Fruit fly (Drosophila melanogaster) whole organism, embryonic: ENCODE measurements around the gene et.

Experiments used
- Adf1 ChIP-seq: fragments of 200-800 bp; sonication (Bioruptor generic); IDR thresholded peaks from 2 replicates; pipeline ENCODE4 v1.3.6; 2022; ENCODE audit warnings: missing biosample characterization, missing genetic modification characterization
- CG10366 ChIP-seq: fragments of 200-800 bp; sonication (Bioruptor generic); IDR thresholded peaks from 2 replicates; pipeline ENCODE4 v1.3.6; 2022; ENCODE audit warnings: missing biosample characterization, missing genetic modification characterization
- CG10543 ChIP-seq: fragments of 200-800 bp; sonication (Bioruptor generic); optimal IDR thresholded peaks from 3 replicates; lab custom pipeline; 2017; ENCODE audit warnings: missing biosample characterization, mild to moderate bottlenecking, missing genetic modification characterization, moderate library complexity
- CG13287 ChIP-seq: fragments of 200-800 bp; sonication (Bioruptor generic); IDR thresholded peaks from 2 replicates; pipeline ENCODE4 v1.3.6; 2022; ENCODE audit warnings: missing biosample characterization, missing genetic modification characterization; ENCODE audit not compliant: partially characterized antibody
- CG13894 ChIP-seq: fragments of 200-800 bp; sonication (Bioruptor generic); optimal IDR thresholded peaks from 3 replicates; lab custom pipeline; 2018; ENCODE audit warnings: missing biosample characterization, mild to moderate bottlenecking, missing genetic modification characterization, moderate library complexity
- CG14014 ChIP-seq: fragments of 200-800 bp; sonication (Bioruptor generic); IDR thresholded peaks from 2 replicates; pipeline ENCODE4 v1.3.6; 2022; ENCODE audit warnings: missing biosample characterization, missing genetic modification characterization
- CG15601 ChIP-seq: fragments of 200-800 bp; sonication (Bioruptor generic); optimal IDR thresholded peaks from 3 replicates; lab custom pipeline; 2019; ENCODE audit warnings: missing biosample characterization, mild to moderate bottlenecking, missing genetic modification characterization, moderate library complexity
- CG3163 ChIP-seq: fragments of 200-800 bp; sonication (Bioruptor generic); optimal IDR thresholded peaks from 3 replicates; lab custom pipeline; 2016; ENCODE audit warnings: missing biosample characterization, missing genetic modification characterization
- CG34376 ChIP-seq: fragments of 200-800 bp; sonication (Bioruptor generic); optimal IDR thresholded peaks from 2 replicates; lab custom pipeline; 2018; ENCODE audit warnings: missing biosample characterization, mild to moderate bottlenecking, missing genetic modification characterization
- CG4730 ChIP-seq: fragments of 200-800 bp; sonication (Bioruptor generic); IDR thresholded peaks from 2 replicates; pipeline ENCODE4 v1.3.6; 2022; ENCODE audit warnings: missing biosample characterization, missing genetic modification characterization
- CG6175 ChIP-seq: fragments of 200-800 bp; sonication (Bioruptor generic); IDR thresholded peaks from 3 replicates; pipeline ENCODE4 v1.3.6; 2022; ENCODE audit warnings: missing biosample characterization, missing genetic modification characterization
- CG6272 ChIP-seq: fragments of 200-800 bp; sonication (Bioruptor generic); IDR thresholded peaks from 2 replicates; pipeline ENCODE4 v1.3.6; 2022; ENCODE audit warnings: missing biosample characterization, missing genetic modification characterization
- CG6791 ChIP-seq: fragments of 200-800 bp; sonication (Bioruptor generic); IDR thresholded peaks from 3 replicates; pipeline ENCODE4 v1.3.6; 2022; ENCODE audit warnings: missing biosample characterization, missing genetic modification characterization; ENCODE audit not compliant: partially characterized antibody
- CG7556 ChIP-seq: fragments of 200-800 bp; sonication (Bioruptor generic); optimal IDR thresholded peaks from 2 replicates; lab custom pipeline; 2017; ENCODE audit warnings: missing biosample characterization, mild to moderate bottlenecking, missing genetic modification characterization
- CG7928 ChIP-seq: fragments of 200-800 bp; sonication (Bioruptor generic); optimal IDR thresholded peaks from 2 replicates; lab custom pipeline; 2017; ENCODE audit warnings: missing biosample characterization, mild to moderate bottlenecking, missing genetic modification characterization
- CG8924 ChIP-seq: fragments of 200-800 bp; optimal IDR thresholded peaks from 3 replicates; lab custom pipeline; 2019; ENCODE audit warnings: missing biosample characterization, mild to moderate bottlenecking, missing genetic modification characterization, moderate library complexity
- CG9932 ChIP-seq: fragments of 200-800 bp; sonication (Bioruptor generic); IDR thresholded peaks from 2 replicates; pipeline ENCODE4 v1.3.6; 2022; ENCODE audit warnings: missing biosample characterization, missing genetic modification characterization
- CHES-1-like ChIP-seq: fragments of 200-800 bp; sonication (Bioruptor generic); optimal IDR thresholded peaks from 2 replicates; lab custom pipeline; 2016; ENCODE audit warnings: missing biosample characterization, missing genetic modification characterization
- Camta ChIP-seq: fragments of 200-800 bp; sonication (Bioruptor generic); optimal IDR thresholded peaks from 2 replicates; lab custom pipeline; 2016; ENCODE audit warnings: missing biosample characterization, missing genetic modification characterization
- CoRest ChIP-seq: fragments of 200-800 bp; sonication (Bioruptor generic); optimal IDR thresholded peaks from 3 replicates; lab custom pipeline; 2018; ENCODE audit warnings: missing biosample characterization, mild to moderate bottlenecking, missing genetic modification characterization, moderate library complexity
- Dip3 ChIP-seq: fragments of 200-800 bp; sonication (Bioruptor generic); optimal IDR thresholded peaks from 3 replicates; lab custom pipeline; 2016; ENCODE audit warnings: missing biosample characterization, missing genetic modification characterization
- HHEX ChIP-seq: fragments of 200-800 bp; sonication (Bioruptor generic); optimal IDR thresholded peaks from 3 replicates; lab custom pipeline; 2017; ENCODE audit warnings: missing biosample characterization, mild to moderate bottlenecking, missing genetic modification characterization, missing genetic modification reagents
- Myb ChIP-seq: fragments of 200-800 bp; sonication (Bioruptor generic); optimal IDR thresholded peaks from 2 replicates; lab custom pipeline; 2016; ENCODE audit warnings: missing biosample characterization, missing genetic modification characterization
- NFAT ChIP-seq: fragments of 200-800 bp; sonication (Bioruptor generic); IDR thresholded peaks from 2 replicates; pipeline ENCODE4 v1.3.6; 2022; ENCODE audit warnings: missing biosample characterization, missing genetic modification characterization
- Nf-YC ChIP-seq: fragments of 200-800 bp; optimal IDR thresholded peaks from 3 replicates; lab custom pipeline; 2019; ENCODE audit warnings: missing biosample characterization, mild to moderate bottlenecking, missing genetic modification characterization, moderate library complexity
- Opbp ChIP-seq: fragments of 200-800 bp; sonication (Bioruptor generic); IDR thresholded peaks from 3 replicates; pipeline ENCODE4 v1.3.6; 2022; ENCODE audit warnings: missing biosample characterization, missing genetic modification characterization; ENCODE audit not compliant: partially characterized antibody
- Pdp1 ChIP-seq, 2 experiments: fragments of 200-800 bp; sonication (Bioruptor generic); optimal IDR thresholded peaks; 3 replicates each; lab custom pipeline; 2016; ENCODE audit warnings: missing biosample characterization in 2 of 2, missing genetic modification characterization in 2 of 2, mild to moderate bottlenecking in 1 of 2, moderate library complexity in 1 of 2
- Scr ChIP-seq: fragments of 200-800 bp; sonication (Bioruptor generic); IDR thresholded peaks from 2 replicates; pipeline ENCODE4 v1.3.6; 2022; ENCODE audit warnings: missing biosample characterization, missing genetic modification characterization; ENCODE audit not compliant: partially characterized antibody
- Side ChIP-seq: fragments of 200-800 bp; sonication (Bioruptor generic); optimal IDR thresholded peaks from 2 replicates; lab custom pipeline; 2016; ENCODE audit warnings: missing biosample characterization, missing genetic modification characterization
- Sin3A ChIP-seq: fragments of >200 bp; optimal IDR thresholded peaks from 2 replicates; lab custom pipeline; 2018
- Ssrp ChIP-seq: fragments of 200-800 bp; sonication (Bioruptor generic); optimal IDR thresholded peaks from 2 replicates; lab custom pipeline; 2018; ENCODE audit warnings: missing biosample characterization, mild to moderate bottlenecking, missing genetic modification characterization, moderate library complexity
- Trl ChIP-seq, 3 experiments: fragments of >200 bp in 2 of 3; fragments of 200-800 bp in 1 of 3; sonication (Bioruptor generic) in 1 of 3; optimal IDR thresholded peaks; 2 replicates in 1 of 3; 3 replicates in 2 of 3; lab custom pipeline; 2016 to 2017; ENCODE audit warnings: missing biosample characterization in 1 of 3, missing genetic modification characterization in 1 of 3
- chinmo ChIP-seq: fragments of 200-800 bp; sonication (Bioruptor generic); IDR thresholded peaks from 4 replicates; pipeline ENCODE4 v1.3.6; 2022; ENCODE audit warnings: missing biosample characterization, missing genetic modification characterization; ENCODE audit not compliant: partially characterized antibody
- cwo ChIP-seq: fragments of 200-800 bp; sonication (Bioruptor generic); optimal IDR thresholded peaks from 3 replicates; lab custom pipeline; 2017; ENCODE audit warnings: missing biosample characterization, missing genetic modification characterization, mild to moderate bottlenecking, moderate library complexity, missing genetic modification reagents
- dpn ChIP-seq, 2 experiments: fragments of 200-800 bp; sonication (Bioruptor generic); optimal IDR thresholded peaks; 3 replicates each; lab custom pipeline; 2016; ENCODE audit warnings: missing biosample characterization in 2 of 2, missing genetic modification characterization in 2 of 2
- hkb ChIP-seq, 2 experiments: fragments of 200-800 bp in 1 of 2; fragments of >200 bp in 1 of 2; sonication (Bioruptor generic) in 1 of 2; IDR thresholded peaks in 1 of 2; optimal IDR thresholded peaks in 1 of 2; 2 replicates each; pipeline versions ENCODE4 v1.3.6 to Lab custom; 2017 to 2022; ENCODE audit warnings: missing biosample characterization in 1 of 2, missing genetic modification characterization in 1 of 2
- knrl ChIP-seq: fragments of 200-800 bp; sonication (Bioruptor generic); IDR thresholded peaks from 3 replicates; pipeline ENCODE4 v1.3.6; 2022; ENCODE audit warnings: missing biosample characterization, missing genetic modification characterization; ENCODE audit not compliant: partially characterized antibody
- lab ChIP-seq: fragments of 200-800 bp; sonication (Bioruptor generic); optimal IDR thresholded peaks from 3 replicates; lab custom pipeline; 2017; ENCODE audit warnings: missing biosample characterization, missing genetic modification characterization, mild to moderate bottlenecking, moderate library complexity, missing genetic modification reagents
- mirr ChIP-seq: fragments of 200-800 bp; sonication (Bioruptor generic); optimal IDR thresholded peaks from 3 replicates; lab custom pipeline; 2018; ENCODE audit warnings: missing biosample characterization, mild to moderate bottlenecking, missing genetic modification characterization
- mld ChIP-seq: fragments of 200-800 bp; sonication (Bioruptor generic); IDR thresholded peaks from 3 replicates; pipeline ENCODE4 v1.3.6; 2022; ENCODE audit warnings: missing biosample characterization, missing genetic modification characterization; ENCODE audit not compliant: partially characterized antibody
- phol ChIP-seq: fragments of 200-800 bp; sonication (Bioruptor generic); optimal IDR thresholded peaks from 3 replicates; lab custom pipeline; 2018; ENCODE audit warnings: missing biosample characterization, mild to moderate bottlenecking, missing genetic modification characterization, moderate library complexity
- sens ChIP-seq: fragments of 200-800 bp; sonication (Bioruptor generic); peaks from one replicate; lab custom pipeline; 2016; ENCODE audit warnings: missing biosample characterization, missing genetic modification characterization
- sna ChIP-seq: fragments of 200-800 bp; sonication (Bioruptor generic); IDR thresholded peaks from 2 replicates; pipeline ENCODE4 v1.3.6; 2022; ENCODE audit warnings: missing biosample characterization, missing genetic modification characterization; ENCODE audit not compliant: partially characterized antibody
- tll ChIP-seq, 2 experiments: fragments of 200-800 bp in 1 of 2; fragments of >200 bp in 1 of 2; sonication (Bioruptor generic) in 1 of 2; optimal IDR thresholded peaks; 2 replicates each; lab custom pipeline; 2017 to 2019; ENCODE audit warnings: missing biosample characterization in 2 of 2, missing genetic modification characterization in 2 of 2, mild to moderate bottlenecking in 1 of 2, moderate library complexity in 1 of 2
- unpg ChIP-seq: fragments of 200-800 bp; sonication (Bioruptor generic); optimal IDR thresholded peaks from 3 replicates; lab custom pipeline; 2018; ENCODE audit warnings: missing biosample characterization, mild to moderate bottlenecking, missing genetic modification characterization, moderate library complexity
- z ChIP-seq: fragments of 200-800 bp; sonication (Bioruptor generic); IDR thresholded peaks from 3 replicates; pipeline ENCODE4 v1.3.6; 2022; ENCODE audit warnings: missing biosample characterization, missing genetic modification characterization

et gene

DNA sequence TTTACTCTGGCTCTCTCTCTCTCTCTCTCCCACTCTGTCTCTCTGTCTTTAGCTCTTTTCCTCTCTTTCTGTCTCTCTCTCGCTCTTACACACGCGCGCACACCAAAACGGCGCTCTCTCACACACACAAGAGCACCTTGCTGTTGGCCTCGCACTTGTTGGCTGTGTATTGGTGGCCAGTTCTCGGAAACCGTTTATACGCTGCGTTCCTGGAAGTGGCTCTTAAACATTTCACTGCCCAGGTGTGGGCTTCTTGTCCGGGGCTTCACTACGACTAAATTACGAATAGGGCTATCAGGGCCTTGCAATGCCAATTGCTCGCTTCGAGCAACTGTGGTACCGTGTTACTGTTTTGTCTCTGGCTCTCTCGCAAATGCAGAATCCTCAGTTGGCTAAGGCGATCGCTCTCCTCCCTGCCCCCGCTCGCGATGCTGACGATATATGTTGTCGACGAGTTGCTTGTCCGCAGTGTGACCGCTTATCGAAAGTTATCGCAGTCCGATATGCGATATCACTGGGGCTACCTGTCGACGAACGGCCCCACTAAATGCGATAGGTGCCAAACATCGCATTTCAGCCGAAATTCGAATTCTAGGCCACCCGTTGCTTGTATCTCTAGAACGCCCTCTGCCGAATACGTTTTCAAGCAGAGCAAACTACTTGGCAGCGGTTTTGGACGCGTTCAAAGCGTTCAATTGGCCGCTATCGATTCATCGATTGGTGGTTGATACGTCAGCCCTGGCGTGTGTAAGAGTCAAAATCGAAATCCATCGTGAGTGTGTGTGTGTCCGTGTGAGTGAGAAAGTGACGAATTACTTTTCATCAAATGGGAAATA is 7.6 kb upstream of the et start, which contains the start of the genes dome and Ubqn (continued):
- TF ChIP-seq HHEX (no peak), hkb (optimal IDR thresholded peaks at IDR 0.05; lab: Kevin White, UChicago) (peak; percentile 63), hkb (GFP tag; IDR thresholded peaks at IDR 0.05; lab: Robert Waterston, UW) (0 out of 2 replicates have a peak, but pooled peaks have one; percentile 22), Dip3 (peak; percentile 36), Myb (GFP tag; lab: Kevin White, UChicago) (peak; percentile 68), lab (GFP tag; lab: Kevin White, UChicago) (no peak), knrl (GFP tag; lab: Robert Waterston, UW) (peak; percentile 93), CG6175 (no peak), CoRest (tag; lab: Kevin White, UChicago) (peak; percentile 1), CG8924 (tag; lab: Kevin White, UChicago) (peak; percentile 36), CG7928 (peak; percentile 94), dpn (GFP tag; optimal IDR thresholded peaks at IDR 0.05; lab: Kevin White, UChicago) (peak in 1 of 2 experiments; percentile 30), CG6791 (peak; percentile 85), sens (GFP tag; lab: Kevin White, UChicago) (peak; percentile 72), CHES-1-like (GFP tag; lab: Kevin White, UChicago) (peak; percentile 56), Scr (GFP tag; lab: Robert Waterston, UW) (peak; percentile 95), CG15601 (tag; lab: Kevin White, UChicago) (peak; percentile 36), mld (peak; percentile 68; the same call in 2 of the 3 replicates), Ssrp (tag; lab: Kevin White, UChicago) (no peak), Trl (optimal IDR thresholded peaks at IDR 0.05; lab: Kevin White, UChicago) (peak; percentile 98), Trl (GFP tag; optimal IDR thresholded peaks at IDR 0.05; lab: Kevin White, UChicago) (peak; percentile 22), NFAT (GFP tag; lab: Robert Waterston, UW) (peak; percentile 3; the same call in 1 of the 2 replicates), Side (GFP tag; lab: Kevin White, UChicago) (peak; percentile 7), CG13894 (tag; lab: Kevin White, UChicago) (peak; percentile 33), CG34376 (peak; percentile 84), CG6272 (GFP tag; lab: Robert Waterston, UW) (0 out of 2 replicates have a peak, but pooled peaks have one; percentile 14), sna (GFP tag; lab: Robert Waterston, UW) (peak; percentile 88), Camta (peak; percentile 4), CG10543 (GFP tag; lab: Kevin White, UChicago) (peak; percentile 77), Sin3A (lab: Kevin White, UChicago) (peak; percentile 100), Adf1 (GFP tag; lab: Robert Waterston, UW) (peak; percentile 28; the same call in 1 of the 2 replicates), mirr (GFP tag; lab: Kevin White, UChicago) (peak; percentile 4), CG7556 (no peak), chinmo (GFP tag; lab: Robert Waterston, UW) (peak; percentile 85), CG13287 (GFP tag; lab: Robert Waterston, UW) (peak; percentile 90), CG4730 (GFP tag; lab: Robert Waterston, UW) (no peak), cwo (GFP tag; lab: Kevin White, UChicago) (no peak), phol (tag; lab: Kevin White, UChicago) (peak; percentile 54), CG10366 (GFP tag; lab: Robert Waterston, UW) (no peak), unpg (GFP tag; lab: Kevin White, UChicago) (peak; percentile 7), CG3163 (GFP tag; lab: Kevin White, UChicago) (peak; percentile 60), CG9932 (GFP tag; lab: Robert Waterston, UW) (no peak; the same call in 1 of the 2 replicates), Pdp1 (GFP tag; optimal IDR thresholded peaks at IDR 0.05; lab: Kevin White, UChicago) (peak in 1 of 2 experiments; percentile 36), Opbp (peak; percentile 79; the same call in 2 of the 3 replicates), z (GFP tag; lab: Robert Waterston, UW) (no peak), tll (GFP tag; optimal IDR thresholded peaks at IDR 0.05; lab: Kevin White, UChicago) (peak; percentile 93 to 94), Nf-YC (peak; percentile 53), CG14014 (peak; percentile 13; the same call in 1 of the 2 replicates)
